Worm (Caenorhabditis elegans) whole organism, L4/young adult: ENCODE data around the gene D2063.1.

Experiments used
- W03F9.2 ChIP-seq: fragments of 150-350 bp; optimal IDR thresholded peaks from 2 replicates; lab custom pipeline; 2014; ENCODE audit warnings: missing biosample characterization, missing genetic modification characterization
- him-1 ChIP-seq: sonication (generic microtip); optimal IDR thresholded peaks from 2 replicates; lab custom pipeline; 2016; ENCODE audit warnings: missing genotype, missing genetic modification reagents, missing genetic modification characterization, missing compliant biosample characterization

ce11 chrV:4303793-4304192 is 23.1 kb upstream of the D2063.1 start:
- no peak for TF ChIP-seq W03F9.2 (tag; lab: Kevin White, UChicago)
- TF ChIP-seq him-1 (tag; lab: Kevin White, UChicago) = no peak
